In genomic region chrX:18239301-18239700, dm6 we compare ENCODE assay signal across 1 fruit fly cellular context.
TF ChIP-seq lines count a peak whose summit lies in the region.

No protein-coding gene starts in this region.

TF ChIP-seq in whole organism, embryonic, 481 proteins besides CTCF, POLR2A, EP300 and RAD21 (continued from another document and continues in another):
- TF ChIP-seq hth (optimal IDR thresholded peaks at IDR 0.05; lab: Kevin White, UChicago) (no peak), sens (GFP tag; lab: Kevin White, UChicago) (no peak), CG7839 (tag; optimal IDR thresholded peaks at IDR 0.05; lab: Kevin White, UChicago) (peak; percentile 11), Lhr (GFP tag; optimal IDR thresholded peaks at IDR 0.05; lab: Kevin White, UChicago) (peak; percentile 71), CG17802 (tag; optimal IDR thresholded peaks at IDR 0.05; lab: Kevin White, UChicago) (no peak), CG3995 (GFP tag; optimal IDR thresholded peaks at IDR 0.05; lab: Kevin White, UChicago) (no peak), GATAe (GFP tag; conservative IDR thresholded peaks at IDR 0.05; lab: Robert Waterston, UW) (no peak), Drgx (GFP tag; IDR thresholded peaks at IDR 0.05; lab: Robert Waterston, UW) (no peak), Sox100B (GFP tag; optimal IDR thresholded peaks at IDR 0.05; lab: Kevin White, UChicago) (no peak), p53 (GFP tag; optimal IDR thresholded peaks at IDR 0.05; lab: Kevin White, UChicago) (peak; percentile 36), unpg (GFP tag; optimal IDR thresholded peaks at IDR 0.05; lab: Kevin White, UChicago) (no peak), CG18011 (GFP tag; optimal IDR thresholded peaks at IDR 0.05; lab: Kevin White, UChicago) (peak; percentile 97), dpn (GFP tag; optimal IDR thresholded peaks at IDR 0.05; lab: Kevin White, UChicago) (peak in 1 of 2 experiments; percentile 48), tin (GFP tag; optimal IDR thresholded peaks at IDR 0.05; lab: Kevin White, UChicago) (peak; percentile 36), wek (GFP tag; optimal IDR thresholded peaks at IDR 0.05; lab: Kevin White, UChicago) (no peak), btn (GFP tag; optimal IDR thresholded peaks at IDR 0.05; lab: Kevin White, UChicago) (no peak), slp2 (GFP tag; optimal IDR thresholded peaks at IDR 0.05; lab: Kevin White, UChicago) (peak; percentile 35), CG34224 (GFP tag; IDR thresholded peaks at IDR 0.05; lab: Robert Waterston, UW; ENCODE audit: partially characterized antibody) (no peak), shn (GFP tag; optimal IDR thresholded peaks at IDR 0.05; lab: Kevin White, UChicago) (peak; percentile 28), CG2875 (GFP tag; optimal IDR thresholded peaks at IDR 0.05; lab: Kevin White, UChicago) (no peak), CoRest (tag; optimal IDR thresholded peaks at IDR 0.05; lab: Kevin White, UChicago) (peak; percentile 42), CG9817 (tag; optimal IDR thresholded peaks at IDR 0.05; lab: Kevin White, UChicago) (no peak), CG18764 (GFP tag; optimal IDR thresholded peaks at IDR 0.05; lab: Kevin White, UChicago) (no peak), CG6689 (GFP tag; IDR thresholded peaks at IDR 0.05; lab: Robert Waterston, UW) (no peak), run (tag; optimal IDR thresholded peaks at IDR 0.05; lab: Kevin White, UChicago) (no peak), tap (tag; optimal IDR thresholded peaks at IDR 0.05; lab: Kevin White, UChicago) (no peak), ara (GFP tag; IDR thresholded peaks at IDR 0.05; lab: Robert Waterston, UW) (peak; percentile 57), D19B (GFP tag; optimal IDR thresholded peaks at IDR 0.05; lab: Kevin White, UChicago) (no peak), CG18476 (GFP tag; optimal IDR thresholded peaks at IDR 0.05; lab: Kevin White, UChicago) (no peak), sug (tag; optimal IDR thresholded peaks at IDR 0.05; lab: Kevin White, UChicago) (no peak), CG2712 (tag; optimal IDR thresholded peaks at IDR 0.05; lab: Kevin White, UChicago) (peak; percentile 27), zen2 (GFP tag; IDR thresholded peaks at IDR 0.05; lab: Robert Waterston, UW; ENCODE audit: partially characterized antibody) (no peak), CG13424 (tag; optimal IDR thresholded peaks at IDR 0.05; lab: Kevin White, UChicago) (no peak), CG10431 (GFP tag; optimal IDR thresholded peaks at IDR 0.05; lab: Kevin White, UChicago) (no peak), CG2202 (tag; optimal IDR thresholded peaks at IDR 0.05; lab: Kevin White, UChicago) (no peak), klu (GFP tag; IDR thresholded peaks at IDR 0.05; lab: Robert Waterston, UW) (no peak), Kr (GFP tag; optimal IDR thresholded peaks at IDR 0.05; lab: Kevin White, UChicago) (no peak), kni (GFP tag; optimal IDR thresholded peaks at IDR 0.05; lab: Kevin White, UChicago) (no peak), CG11696 (GFP tag; IDR thresholded peaks at IDR 0.05; lab: Robert Waterston, UW) (no peak), Lpt (GFP tag; optimal IDR thresholded peaks at IDR 0.05; lab: Kevin White, UChicago) (no peak), CG4617 (GFP tag; optimal IDR thresholded peaks at IDR 0.05; lab: Kevin White, UChicago; ENCODE audit: borderline replicate concordance) (no peak), CG31365 (tag; optimal IDR thresholded peaks at IDR 0.05; lab: Kevin White, UChicago) (no peak), maf-S (GFP tag; optimal IDR thresholded peaks at IDR 0.05; lab: Kevin White, UChicago) (no peak), CG6654 (GFP tag; optimal IDR thresholded peaks at IDR 0.05; lab: Kevin White, UChicago) (no peak), ab (GFP tag; optimal IDR thresholded peaks at IDR 0.05; lab: Kevin White, UChicago) (no peak), CG18262 (tag; optimal IDR thresholded peaks at IDR 0.05; lab: Kevin White, UChicago) (peak; percentile 3), CG8944 (GFP tag; optimal IDR thresholded peaks at IDR 0.05; lab: Kevin White, UChicago) (peak; percentile 1), Adf1 (GFP tag; IDR thresholded peaks at IDR 0.05; lab: Robert Waterston, UW) (no peak), kay (GFP tag; optimal IDR thresholded peaks at IDR 0.05; lab: Kevin White, UChicago) (peak; percentile 86), Mes4 (GFP tag; optimal IDR thresholded peaks at IDR 0.05; lab: Kevin White, UChicago) (no peak), amos (GFP tag; IDR thresholded peaks at IDR 0.05; lab: Robert Waterston, UW; ENCODE audit: partially characterized antibody) (peak; percentile 36; the same call in 1 of the 2 replicates), Hand (GFP tag; optimal IDR thresholded peaks at IDR 0.05; lab: Kevin White, UChicago) (no peak), CG2199 (GFP tag; IDR thresholded peaks at IDR 0.05; lab: Robert Waterston, UW) (peak; percentile 83; the same call in 2 of the 3 replicates), TFAM (GFP tag; optimal IDR thresholded peaks at IDR 0.05; lab: Kevin White, UChicago) (no peak), NC2β (GFP tag; optimal IDR thresholded peaks at IDR 0.05; lab: Kevin White, UChicago) (no peak), CG7271 (tag; optimal IDR thresholded peaks at IDR 0.05; lab: Kevin White, UChicago) (no peak), CG4730 (GFP tag; IDR thresholded peaks at IDR 0.05; lab: Robert Waterston, UW) (0 out of 2 replicates have a peak, but pooled peaks have one; percentile 19), chif (GFP tag; optimal IDR thresholded peaks at IDR 0.05; lab: Kevin White, UChicago) (peak in 1 of 2 experiments; percentile 63), eve (GFP tag; optimal IDR thresholded peaks at IDR 0.05; lab: Kevin White, UChicago) (no peak), CG10543 (GFP tag; optimal IDR thresholded peaks at IDR 0.05; lab: Kevin White, UChicago) (no peak), CG11456 (GFP tag; IDR thresholded peaks at IDR 0.05; lab: Robert Waterston, UW) (peak; percentile 80), CG14710 (tag; optimal IDR thresholded peaks at IDR 0.05; lab: Kevin White, UChicago) (peak; percentile 19), al (GFP tag; IDR thresholded peaks at IDR 0.05; lab: Robert Waterston, UW) (0 out of 2 replicates have a peak, but pooled peaks have one; percentile 30), Doc2 (GFP tag; IDR thresholded peaks at IDR 0.05; lab: Robert Waterston, UW) (no peak), Myb (GFP tag; optimal IDR thresholded peaks at IDR 0.05; lab: Kevin White, UChicago) (no peak), CG17829 (tag; optimal IDR thresholded peaks at IDR 0.05; lab: Kevin White, UChicago) (peak; percentile 30), CG10321 (GFP tag; IDR thresholded peaks at IDR 0.05; lab: Robert Waterston, UW) (no peak), CG12104 (GFP tag; optimal IDR thresholded peaks at IDR 0.05; lab: Kevin White, UChicago) (no peak), Ptx1 (GFP tag; IDR thresholded peaks at IDR 0.05; lab: Robert Waterston, UW) (peak; percentile 47), bcd (GFP tag; optimal IDR thresholded peaks at IDR 0.05; lab: Kevin White, UChicago) (peak; percentile 28), nau (GFP tag; optimal IDR thresholded peaks at IDR 0.05; lab: Kevin White, UChicago) (no peak), Dref (GFP tag; IDR thresholded peaks at IDR 0.05; lab: Robert Waterston, UW) (no peak), croc (GFP tag; conservative IDR thresholded peaks at IDR 0.05; lab: Robert Waterston, UW) (no peak), prd (optimal IDR thresholded peaks at IDR 0.05; lab: Kevin White, UChicago) (no peak), prd (GFP tag; IDR thresholded peaks at IDR 0.05; lab: Robert Waterston, UW) (peak; percentile 48; the same call in 2 of the 3 replicates), CG1647 (GFP tag; optimal IDR thresholded peaks at IDR 0.05; lab: Kevin White, UChicago) (no peak), grn (GFP tag; optimal IDR thresholded peaks at IDR 0.05; lab: Kevin White, UChicago) (no peak), CG2120 (GFP tag; optimal IDR thresholded peaks at IDR 0.05; lab: Kevin White, UChicago) (no peak), ci (GFP tag; IDR thresholded peaks at IDR 0.05; lab: Robert Waterston, UW) (peak; percentile 76; the same call in 2 of the 3 replicates), ash1 (GFP tag; optimal IDR thresholded peaks at IDR 0.05; lab: Kevin White, UChicago) (no peak), fd96Cb (tag; optimal IDR thresholded peaks at IDR 0.05; lab: Kevin White, UChicago) (no peak), Rfx (GFP tag; IDR thresholded peaks at IDR 0.05; lab: Robert Waterston, UW) (peak; percentile 57; the same call in 1 of the 2 replicates), Ssrp (tag; optimal IDR thresholded peaks at IDR 0.05; lab: Kevin White, UChicago) (no peak), CG16813 (GFP tag; IDR thresholded peaks at IDR 0.05; lab: Robert Waterston, UW; ENCODE audit: partially characterized antibody) (no peak), fd102C (GFP tag; optimal IDR thresholded peaks at IDR 0.05; lab: Kevin White, UChicago) (no peak), scrt (GFP tag; optimal IDR thresholded peaks at IDR 0.05; lab: Kevin White, UChicago) (no peak), CG12659 (GFP tag; optimal IDR thresholded peaks at IDR 0.05; lab: Kevin White, UChicago) (no peak), Stat92E (GFP tag; optimal IDR thresholded peaks at IDR 0.05; lab: Kevin White, UChicago) (no peak), Sox102F (GFP tag; optimal IDR thresholded peaks at IDR 0.05; lab: Kevin White, UChicago) (peak; percentile 21), Six4 (GFP tag; optimal IDR thresholded peaks at IDR 0.05; lab: Kevin White, UChicago) (no peak), Bgb (GFP tag; IDR thresholded peaks at IDR 0.05; lab: Robert Waterston, UW; ENCODE audit: partially characterized antibody) (peak; percentile 48; the same call in 1 of the 2 replicates), BtbVII (GFP tag; optimal IDR thresholded peaks at IDR 0.05; lab: Kevin White, UChicago) (no peak), CG7372 (GFP tag; IDR thresholded peaks at IDR 0.05; lab: Robert Waterston, UW) (peak; percentile 98), Atf3 (GFP tag; optimal IDR thresholded peaks at IDR 0.05; lab: Kevin White, UChicago) (peak; percentile 1), HmgD (GFP tag; optimal IDR thresholded peaks at IDR 0.05; lab: Kevin White, UChicago) (peak; percentile 44), CG30403 (GFP tag; optimal IDR thresholded peaks at IDR 0.05; lab: Kevin White, UChicago) (no peak), Vsx1 (GFP tag; optimal IDR thresholded peaks at IDR 0.05; lab: Kevin White, UChicago) (no peak), insv (GFP tag; optimal IDR thresholded peaks at IDR 0.05; lab: Kevin White, UChicago) (no peak), fru (optimal IDR thresholded peaks at IDR 0.05; lab: Kevin White, UChicago) (no peak), phol (tag; optimal IDR thresholded peaks at IDR 0.05; lab: Kevin White, UChicago) (peak; percentile 17), CG11695 (GFP tag; IDR thresholded peaks at IDR 0.05; lab: Robert Waterston, UW) (no peak), ATbp (GFP tag; optimal IDR thresholded peaks at IDR 0.05; lab: Kevin White, UChicago) (no peak), CG14667 (GFP tag; IDR thresholded peaks at IDR 0.05; lab: Robert Waterston, UW) (no peak), CG11723 (GFP tag; optimal IDR thresholded peaks at IDR 0.05; lab: Kevin White, UChicago) (no peak), CG6765 (GFP tag; optimal IDR thresholded peaks at IDR 0.05; lab: Kevin White, UChicago) (no peak), Elba2 (GFP tag; optimal IDR thresholded peaks at IDR 0.05; lab: Kevin White, UChicago) (no peak), CG9876 (GFP tag; optimal IDR thresholded peaks at IDR 0.05; lab: Kevin White, UChicago) (no peak), mld (GFP tag; IDR thresholded peaks at IDR 0.05; lab: Robert Waterston, UW; ENCODE audit: partially characterized antibody) (no peak), Antp (GFP tag; optimal IDR thresholded peaks at IDR 0.05; lab: Kevin White, UChicago) (peak; percentile 46), ems (GFP tag; optimal IDR thresholded peaks at IDR 0.05; lab: Kevin White, UChicago) (peak; percentile 4), CG6854 (GFP tag; optimal IDR thresholded peaks at IDR 0.05; lab: Kevin White, UChicago) (no peak), CG12769 (tag; optimal IDR thresholded peaks at IDR 0.05; lab: Kevin White, UChicago) (no peak), H15 (GFP tag; IDR thresholded peaks at IDR 0.05; lab: Robert Waterston, UW) (no peak; the same call in 2 of the 3 replicates), NFAT (GFP tag; IDR thresholded peaks at IDR 0.05; lab: Robert Waterston, UW) (peak; percentile 57), repo (GFP tag; optimal IDR thresholded peaks at IDR 0.05; lab: Kevin White, UChicago) (no peak), cg (GFP tag; optimal IDR thresholded peaks at IDR 0.05; lab: Kevin White, UChicago) (no peak), lab (GFP tag; optimal IDR thresholded peaks at IDR 0.05; lab: Kevin White, UChicago) (peak; percentile 12), zfh2 (GFP tag; optimal IDR thresholded peaks at IDR 0.05; lab: Kevin White, UChicago) (no peak), Hmr (GFP tag; optimal IDR thresholded peaks at IDR 0.05; lab: Kevin White, UChicago) (peak; percentile 35), CG17359 (tag; optimal IDR thresholded peaks at IDR 0.05; lab: Kevin White, UChicago) (peak; percentile 10), ranshi (GFP tag; IDR thresholded peaks at IDR 0.05; lab: Robert Waterston, UW) (no peak), CG8281 (tag; optimal IDR thresholded peaks at IDR 0.05; lab: Kevin White, UChicago) (no peak), CG5953 (GFP tag; IDR thresholded peaks at IDR 0.05; lab: Robert Waterston, UW) (no peak), CG7928 (GFP tag; optimal IDR thresholded peaks at IDR 0.05; lab: Kevin White, UChicago) (no peak), CG3065 (GFP tag; optimal IDR thresholded peaks at IDR 0.05; lab: Kevin White, UChicago) (no peak), CG3726 (GFP tag; IDR thresholded peaks at IDR 0.05; lab: Robert Waterston, UW) (no peak), inv (GFP tag; IDR thresholded peaks at IDR 0.05; lab: Robert Waterston, UW; ENCODE audit: partially characterized antibody) (no peak), ssp (GFP tag; IDR thresholded peaks at IDR 0.05; lab: Robert Waterston, UW) (no peak), CG42726 (GFP tag; IDR thresholded peaks at IDR 0.05; lab: Robert Waterston, UW; ENCODE audit: partially characterized antibody) (peak; percentile 82; the same call in 1 of the 2 replicates), salm (tag; optimal IDR thresholded peaks at IDR 0.05; lab: Kevin White, UChicago) (no peak), CG10147 (GFP tag; optimal IDR thresholded peaks at IDR 0.05; lab: Kevin White, UChicago) (no peak), stwl (tag; optimal IDR thresholded peaks at IDR 0.05; lab: Kevin White, UChicago) (peak; percentile 48), CG4424 (GFP tag; optimal IDR thresholded peaks at IDR 0.05; lab: Kevin White, UChicago) (peak; percentile 44), Fer3 (tag; optimal IDR thresholded peaks at IDR 0.05; lab: Kevin White, UChicago) (no peak), CG32532 (GFP tag; IDR thresholded peaks at IDR 0.05; lab: Robert Waterston, UW) (peak; percentile 61), Xrp1 (GFP tag; IDR thresholded peaks at IDR 0.05; lab: Robert Waterston, UW) (no peak; the same call in 1 of the 2 replicates)
